Worm (Caenorhabditis elegans) whole organism, L2 larva: ENCODE data around the gene elo-1.
A peak's percentile ranks its signal among the peaks of the same experiment; 100 is the strongest.

ENCODE experiments used
- C34F6.9 ChIP-seq: fragments of 150-350 bp; optimal IDR thresholded peaks from 2 replicates; lab custom pipeline; 2014; ENCODE audit warnings: missing biosample characterization, missing genetic modification characterization
- F13H6.1 ChIP-seq: sonication (generic microtip); optimal IDR thresholded peaks from 2 replicates; lab custom pipeline; 2016; ENCODE audit warnings: missing genetic modification characterization, missing compliant biosample characterization
- Y55F3AM.14 ChIP-seq: fragments of 200-800 bp; sonication (Bioruptor generic); optimal IDR thresholded peaks from 2 replicates; lab custom pipeline; 2018; ENCODE audit warnings: mild to moderate bottlenecking, missing genetic modification characterization, missing compliant biosample characterization
- ZK546.5 ChIP-seq: sonication (generic microtip); optimal IDR thresholded peaks from 2 replicates; lab custom pipeline; 2017; ENCODE audit warnings: missing biosample characterization, missing genetic modification characterization
- aly-2 ChIP-seq: fragments of 150-350 bp; optimal IDR thresholded peaks from 2 replicates; lab custom pipeline; 2014; ENCODE audit warnings: missing biosample characterization, missing genetic modification characterization
- ama-1 ChIP-seq: fragments of 150-350 bp; optimal IDR thresholded peaks from 2 replicates; lab custom pipeline; 2018; ENCODE audit warnings: inconsistent platforms
- blmp-1 ChIP-seq: sonication (generic microtip); optimal IDR thresholded peaks from 2 replicates; lab custom pipeline; 2017; ENCODE audit warnings: missing genetic modification characterization, mild to moderate bottlenecking, missing compliant biosample characterization, antibody characterized with exemption, moderate library complexity; ENCODE audit not compliant: insufficient read depth
- ceh-16 ChIP-seq: fragments of 150-350 bp; optimal IDR thresholded peaks from 2 replicates; lab custom pipeline; 2014; ENCODE audit warnings: missing biosample characterization, missing genetic modification characterization
- crh-2 ChIP-seq: sonication (generic microtip); optimal IDR thresholded peaks from 2 replicates; lab custom pipeline; 2017; ENCODE audit warnings: missing biosample characterization, missing genetic modification characterization
- dmd-4 ChIP-seq: sonication (generic microtip); optimal IDR thresholded peaks from 2 replicates; lab custom pipeline; 2017; ENCODE audit warnings: missing biosample characterization, missing genetic modification characterization
- egl-27 ChIP-seq: sonication (generic microtip); optimal IDR thresholded peaks from 3 replicates; lab custom pipeline; 2017; ENCODE audit warnings: missing biosample characterization, missing genetic modification reagents, missing genetic modification characterization
- elt-1 ChIP-seq: fragments of 150-350 bp; optimal IDR thresholded peaks from 2 replicates; lab custom pipeline; 2014; ENCODE audit warnings: missing biosample characterization, missing genetic modification characterization
- elt-3 ChIP-seq: sonication (generic microtip); optimal IDR thresholded peaks from 2 replicates; lab custom pipeline; 2017; ENCODE audit warnings: missing biosample characterization, missing genetic modification characterization
- fos-1 ChIP-seq: fragments of 150-350 bp; optimal IDR thresholded peaks from 2 replicates; lab custom pipeline; 2014; ENCODE audit warnings: missing biosample characterization, missing genetic modification characterization
- gmeb-1 ChIP-seq: fragments of 150-350 bp; optimal IDR thresholded peaks from 2 replicates; lab custom pipeline; 2014; ENCODE audit warnings: missing biosample characterization, missing genetic modification characterization
- lin-13 ChIP-seq: fragments of 150-350 bp; optimal IDR thresholded peaks from 2 replicates; lab custom pipeline; 2014; ENCODE audit warnings: missing biosample characterization, missing genetic modification reagents, missing genetic modification characterization
- lin-39 ChIP-seq: fragments of 150-350 bp; optimal IDR thresholded peaks from 2 replicates; lab custom pipeline; 2014; ENCODE audit warnings: missing biosample characterization, missing genetic modification reagents, missing genetic modification characterization
- lsy-2 ChIP-seq, 2 experiments: fragments of 150-350 bp in 1 of 2; sonication (generic microtip) in 1 of 2; optimal IDR thresholded peaks; 2 replicates each; lab custom pipeline; 2014 to 2017; ENCODE audit warnings: missing biosample characterization in 2 of 2, missing genetic modification characterization in 2 of 2
- mab-5 ChIP-seq: fragments of 150-350 bp; optimal IDR thresholded peaks from 2 replicates; lab custom pipeline; 2014; ENCODE audit warnings: missing biosample characterization, missing genetic modification characterization
- mbf-1 ChIP-seq: sonication (generic microtip); optimal IDR thresholded peaks from 2 replicates; lab custom pipeline; 2017; ENCODE audit warnings: missing biosample characterization, missing genetic modification characterization
- mdl-1 ChIP-seq, 2 experiments: fragments of 150-350 bp in 1 of 2; sonication (generic microtip) in 1 of 2; optimal IDR thresholded peaks; 2 replicates each; lab custom pipeline; 2017; ENCODE audit warnings: missing biosample characterization in 2 of 2, missing genetic modification characterization in 2 of 2
- nhr-10 ChIP-seq: sonication (generic microtip); optimal IDR thresholded peaks from 2 replicates; lab custom pipeline; 2017; ENCODE audit warnings: missing biosample characterization, missing genetic modification characterization
- nhr-11 ChIP-seq: fragments of 150-350 bp; optimal IDR thresholded peaks from 2 replicates; lab custom pipeline; 2014; ENCODE audit warnings: missing biosample characterization, missing genetic modification characterization
- nhr-129 ChIP-seq: fragments of 150-350 bp; optimal IDR thresholded peaks from 2 replicates; lab custom pipeline; 2014; ENCODE audit warnings: missing biosample characterization, missing genetic modification characterization
- nhr-21 ChIP-seq: fragments of 150-350 bp; optimal IDR thresholded peaks from 2 replicates; lab custom pipeline; 2014; ENCODE audit warnings: missing biosample characterization, missing genetic modification characterization
- nhr-23 ChIP-seq: fragments of 150-350 bp; optimal IDR thresholded peaks from 2 replicates; lab custom pipeline; 2014; ENCODE audit warnings: missing biosample characterization, missing genetic modification reagents, missing genetic modification characterization
- nhr-237 ChIP-seq: fragments of 150-350 bp; optimal IDR thresholded peaks from 2 replicates; lab custom pipeline; 2014; ENCODE audit warnings: missing biosample characterization, missing genetic modification characterization
- nhr-25 ChIP-seq: fragments of 150-350 bp; sonication (generic microtip); optimal IDR thresholded peaks from 3 replicates; lab custom pipeline; 2014; ENCODE audit warnings: missing biosample characterization, missing genetic modification characterization
- nhr-6 ChIP-seq: fragments of 150-350 bp; optimal IDR thresholded peaks from 2 replicates; lab custom pipeline; 2014; ENCODE audit warnings: missing biosample characterization, missing genetic modification characterization
- nhr-77 ChIP-seq: fragments of 150-350 bp; optimal IDR thresholded peaks from 2 replicates; lab custom pipeline; 2014; ENCODE audit warnings: missing biosample characterization, missing genetic modification characterization
- peb-1 ChIP-seq: fragments of 150-350 bp; optimal IDR thresholded peaks from 2 replicates; lab custom pipeline; 2014; ENCODE audit warnings: missing biosample characterization, missing genetic modification characterization
- sem-4 ChIP-seq: fragments of 150-350 bp; optimal IDR thresholded peaks from 2 replicates; lab custom pipeline; 2014; ENCODE audit warnings: missing biosample characterization, missing genetic modification reagents, missing genetic modification characterization
- sma-3 ChIP-seq: sonication (generic microtip); optimal IDR thresholded peaks from 2 replicates; lab custom pipeline; 2016; ENCODE audit warnings: missing genetic modification reagents, missing genetic modification characterization, missing compliant biosample characterization
- sma-9 ChIP-seq, 2 experiments: fragments of 150-350 bp in 1 of 2; sonication (generic microtip) in 1 of 2; optimal IDR thresholded peaks; 2 replicates each; lab custom pipeline; 2014 to 2016; ENCODE audit warnings: missing genetic modification characterization in 2 of 2, mild to moderate bottlenecking in 1 of 2, missing biosample characterization in 1 of 2, missing compliant biosample characterization in 1 of 2, missing genetic modification reagents in 1 of 2, moderate library complexity in 1 of 2
- snpc-4 ChIP-seq: fragments of 150-350 bp; optimal IDR thresholded peaks from 2 replicates; lab custom pipeline; 2014; ENCODE audit warnings: missing biosample characterization, missing genetic modification characterization
- unc-39 ChIP-seq: fragments of 150-350 bp; optimal IDR thresholded peaks from 2 replicates; lab custom pipeline; 2014; ENCODE audit warnings: missing biosample characterization, missing genetic modification characterization
- unc-55 ChIP-seq: fragments of 150-350 bp; sonication (generic microtip); optimal IDR thresholded peaks from 3 replicates; lab custom pipeline; 2014; ENCODE audit warnings: missing biosample characterization, missing genetic modification reagents, missing genetic modification characterization
- zag-1 ChIP-seq: fragments of 150-350 bp; optimal IDR thresholded peaks from 2 replicates; lab custom pipeline; 2014; ENCODE audit warnings: missing biosample characterization, missing genetic modification characterization
- ztf-1 ChIP-seq: fragments of 200-800 bp; sonication (Bioruptor generic); conservative IDR thresholded peaks from 2 replicates; pipeline ENCODE4 v1.3.6; 2022; ENCODE audit warnings: missing genetic modification characterization, missing compliant biosample characterization
- ztf-11 ChIP-seq: sonication (generic microtip); optimal IDR thresholded peaks from 2 replicates; lab custom pipeline; 2017; ENCODE audit warnings: missing biosample characterization, missing genetic modification characterization

Gene elo-1

DNA sequence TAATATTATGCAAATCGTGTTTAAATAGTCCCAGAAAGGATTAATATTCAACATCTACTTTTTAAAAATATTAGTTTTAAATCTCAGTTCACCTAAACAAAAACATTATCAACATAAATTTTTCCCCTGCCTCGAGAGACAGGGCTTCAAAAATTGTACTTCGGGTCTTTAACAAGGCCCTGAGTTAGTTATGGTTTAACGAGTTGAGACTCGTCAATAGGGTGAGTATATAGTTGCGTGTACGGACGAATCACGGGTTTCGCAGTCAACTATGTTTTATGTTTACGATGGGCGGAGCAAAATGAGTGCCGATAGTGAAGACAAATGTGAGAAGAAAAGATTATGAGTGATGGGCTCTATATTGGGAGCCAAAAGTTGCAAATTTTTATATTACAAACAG is 14.5 kb upstream of the elo-1 start:
- peak; percentile 18 for TF ChIP-seq sma-9 (GFP tag; optimal IDR thresholded peaks at IDR 0.05; lab: Kevin White, UChicago)
- no peak for TF ChIP-seq sma-9 (tag; optimal IDR thresholded peaks at IDR 0.05; lab: Kevin White, UChicago)
- no peak for TF ChIP-seq mab-5 (tag; lab: Kevin White, UChicago)
- no peak for TF ChIP-seq ZK546.5
- no peak for TF ChIP-seq nhr-10

DNA sequence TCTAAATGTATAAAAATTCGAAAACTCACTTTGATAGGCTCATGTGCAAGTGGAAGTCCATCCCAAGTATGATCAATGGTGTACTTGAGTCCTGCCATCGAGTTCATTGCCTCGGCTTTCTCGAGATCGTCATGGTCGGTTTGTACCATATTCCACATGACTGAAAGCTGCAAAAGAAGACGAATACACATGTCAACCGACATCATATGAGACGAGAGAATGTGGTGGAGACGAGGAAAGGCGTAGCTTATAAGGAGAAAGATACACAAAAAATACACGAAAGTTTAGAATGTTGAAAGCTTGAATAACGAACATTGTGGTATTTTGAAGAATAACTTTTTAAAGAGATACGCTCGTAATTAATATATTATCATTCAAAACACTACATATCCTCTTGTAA is 13.3 kb upstream of the elo-1 start, which contains the start of gene C33A12.3:
TSS of gene C33A12.3 (minus strand) at position 167 of the 400 bp plus-strand sequence.
- TF ChIP-seq elt-1 (tag; lab: Kevin White, UChicago) (no peak), dmd-4 (no peak), nhr-129 (peak; percentile 13), nhr-10 (no peak), blmp-1 (no peak), gmeb-1 (tag; lab: Kevin White, UChicago) (no peak), crh-2 (no peak)

- TF ChIP-seq ama-1 (peak; percentile 72), lin-39 (tag; lab: Kevin White, UChicago) (no peak), dmd-4 (no peak), elt-1 (tag; lab: Kevin White, UChicago) (no peak), fos-1 (tag; lab: Kevin White, UChicago) (peak; percentile 41), nhr-21 (tag; lab: Kevin White, UChicago) (peak; percentile 56), crh-2 (peak; percentile 57), unc-55 (peak; percentile 44), gmeb-1 (tag; lab: Kevin White, UChicago) (peak; percentile 28), Y55F3AM.14 (GFP tag; lab: Kevin White, UChicago) (no peak), lin-13 (GFP tag; lab: Kevin White, UChicago) (peak; percentile 11), blmp-1 (peak; percentile 94), lsy-2 (tag; optimal IDR thresholded peaks at IDR 0.05; lab: Kevin White, UChicago) (peak; percentile 14 to 40), nhr-25 (peak; percentile 58), snpc-4 (tag; lab: Kevin White, UChicago) (peak; percentile 67), F13H6.1 (tag; lab: Kevin White, UChicago) (peak; percentile 35), mbf-1 (no peak), nhr-129 (peak; percentile 73), nhr-23 (tag; lab: Kevin White, UChicago) (no peak), sma-3 (GFP tag; lab: Kevin White, UChicago) (peak; percentile 61), nhr-77 (tag; lab: Kevin White, UChicago) (no peak), C34F6.9 (tag; lab: Kevin White, UChicago) (peak; percentile 32), sma-9 (GFP tag; optimal IDR thresholded peaks at IDR 0.05; lab: Kevin White, UChicago) (peak; percentile 15), sma-9 (tag; optimal IDR thresholded peaks at IDR 0.05; lab: Kevin White, UChicago) (no peak), egl-27 (tag; lab: Kevin White, UChicago) (no peak), aly-2 (tag; lab: Kevin White, UChicago) (no peak), zag-1 (tag; lab: Kevin White, UChicago) (no peak), unc-39 (tag; lab: Kevin White, UChicago) (no peak)
Measured at ce11 chrIV:9513360-9513777, 12.8 kb upstream of the elo-1 start.

ce11 chrIV:9514132-9514531 is 12.0 kb upstream of the elo-1 start:
- TF ChIP-seq nhr-25 (peak; percentile 0), nhr-129 (peak; percentile 91), mdl-1 (tag; optimal IDR thresholded peaks at IDR 0.05; lab: Kevin White, UChicago) (no peak)

- TF ChIP-seq ztf-11 (tag; lab: Kevin White, UChicago) (no peak), nhr-11 (no peak), fos-1 (tag; lab: Kevin White, UChicago) (peak; percentile 30), aly-2 (tag; lab: Kevin White, UChicago) (no peak), dmd-4 (no peak), C34F6.9 (tag; lab: Kevin White, UChicago) (no peak), nhr-25 (peak; percentile 28), sma-3 (GFP tag; lab: Kevin White, UChicago) (peak; percentile 53), elt-3 (tag; lab: Kevin White, UChicago) (no peak), nhr-21 (tag; lab: Kevin White, UChicago) (peak; percentile 40), egl-27 (tag; lab: Kevin White, UChicago) (no peak), nhr-23 (tag; lab: Kevin White, UChicago) (no peak), peb-1 (no peak), sma-9 (GFP tag; optimal IDR thresholded peaks at IDR 0.05; lab: Kevin White, UChicago) (peak; percentile 66), sma-9 (tag; optimal IDR thresholded peaks at IDR 0.05; lab: Kevin White, UChicago) (no peak), nhr-129 (peak; percentile 19), Y55F3AM.14 (GFP tag; lab: Kevin White, UChicago) (no peak), nhr-6 (tag; lab: Kevin White, UChicago) (no peak), elt-1 (tag; lab: Kevin White, UChicago) (no peak), crh-2 (no peak), mab-5 (tag; lab: Kevin White, UChicago) (no peak), lin-39 (tag; lab: Kevin White, UChicago) (no peak), unc-55 (no peak), nhr-237 (tag; lab: Kevin White, UChicago) (no peak), mdl-1 (tag; optimal IDR thresholded peaks at IDR 0.05; lab: Kevin White, UChicago) (no peak), lin-13 (GFP tag; lab: Kevin White, UChicago) (no peak), ZK546.5 (no peak), unc-39 (tag; lab: Kevin White, UChicago) (no peak), ceh-16 (no peak), mbf-1 (no peak), lsy-2 (tag; optimal IDR thresholded peaks at IDR 0.05; lab: Kevin White, UChicago) (peak in 1 of 2 experiments; percentile 32), gmeb-1 (tag; lab: Kevin White, UChicago) (peak; percentile 44), sem-4 (tag; lab: Kevin White, UChicago) (no peak), ztf-1 (GFP tag; lab: Robert Waterston, UW) (no peak), blmp-1 (peak; percentile 59), nhr-10 (no peak)
Measured at ce11 chrIV:9516831-9517230, 9.3 kb upstream of the elo-1 start, which contains the start of gene C33A12.19. Gene C33A12.19 (plus strand): TSS chrIV:9516999.
